Worm (Caenorhabditis elegans) whole organism, L4 larva: ENCODE data around the gene C10E2.1.

Experiments used
- ama-1 ChIP-seq: fragments of 150-350 bp; optimal IDR thresholded peaks from 2 replicates; lab custom pipeline; 2014; ENCODE audit warnings: inconsistent platforms, mixed read lengths
- ceh-62 ChIP-seq: sonication (generic microtip); optimal IDR thresholded peaks from 2 replicates; lab custom pipeline; 2017; ENCODE audit warnings: missing biosample characterization, missing genetic modification characterization
- egl-27 ChIP-seq: sonication (generic microtip); optimal IDR thresholded peaks from 3 replicates; lab custom pipeline; 2017; ENCODE audit warnings: missing biosample characterization, missing genetic modification reagents, missing genetic modification characterization
- fos-1 ChIP-seq: fragments of 150-350 bp; optimal IDR thresholded peaks from 2 replicates; lab custom pipeline; 2014; ENCODE audit warnings: missing biosample characterization, missing genetic modification characterization
- hlh-30 ChIP-seq: sonication (generic microtip); optimal IDR thresholded peaks from 2 replicates; lab custom pipeline; 2017; ENCODE audit warnings: antibody characterized with exemption, mild to moderate bottlenecking, missing genetic modification characterization, missing compliant biosample characterization; ENCODE audit not compliant: insufficient read depth
- lin-39 ChIP-seq: fragments of 150-350 bp; optimal IDR thresholded peaks from 2 replicates; lab custom pipeline; 2014; ENCODE audit warnings: missing biosample characterization, missing genetic modification reagents, missing genetic modification characterization
- mxl-2 ChIP-seq: fragments of 200-800 bp; sonication (Bioruptor generic); conservative IDR thresholded peaks from 2 replicates; pipeline ENCODE4 v1.3.6; 2022; ENCODE audit warnings: missing genetic modification reagents, missing genetic modification characterization, missing compliant biosample characterization
- nhr-11 ChIP-seq: fragments of 150-350 bp; optimal IDR thresholded peaks from 2 replicates; lab custom pipeline; 2014; ENCODE audit warnings: missing biosample characterization, missing genetic modification characterization
- nhr-237 ChIP-seq: sonication (generic microtip); optimal IDR thresholded peaks from 2 replicates; lab custom pipeline; 2017; ENCODE audit warnings: missing biosample characterization, missing genetic modification characterization
- nhr-25 ChIP-seq: sonication (generic microtip); optimal IDR thresholded peaks from 2 replicates; lab custom pipeline; 2017; ENCODE audit warnings: missing genetic modification characterization, mild to moderate bottlenecking, missing compliant biosample characterization, antibody characterized with exemption, moderate library complexity, borderline replicate concordance; ENCODE audit not compliant: insufficient read depth
- nhr-76 ChIP-seq: fragments of 150-350 bp; optimal IDR thresholded peaks from 2 replicates; lab custom pipeline; 2014; ENCODE audit warnings: missing biosample characterization, missing genetic modification characterization
- php-3 ChIP-seq: fragments of 200-800 bp; sonication (Bioruptor generic); IDR thresholded peaks from 2 replicates; pipeline ENCODE4 v1.3.6; 2022; ENCODE audit warnings: missing genetic modification reagents, missing genetic modification characterization, missing compliant biosample characterization
- zag-1 ChIP-seq: fragments of 150-350 bp; optimal IDR thresholded peaks from 2 replicates; lab custom pipeline; 2014; ENCODE audit warnings: missing biosample characterization, missing genetic modification characterization

DNA sequence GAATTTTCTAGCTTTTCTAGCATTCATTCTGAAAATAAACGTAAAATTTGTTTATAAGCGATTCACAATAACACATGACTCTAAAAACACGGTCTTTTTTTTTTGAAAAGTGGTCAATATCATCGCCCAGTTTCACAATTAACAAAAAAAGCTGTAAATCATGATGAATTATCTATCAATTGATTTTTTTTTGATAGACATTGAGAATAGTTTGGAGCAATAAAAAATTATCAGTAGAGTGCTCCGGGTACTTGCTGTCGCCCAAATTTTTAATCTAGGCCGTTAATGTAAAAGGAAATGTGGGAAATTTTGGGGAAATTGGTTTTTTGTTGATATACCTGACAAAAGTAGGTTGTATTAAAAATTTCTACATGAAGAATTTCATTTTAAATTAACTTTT, 10.8 kb downstream of the C10E2.1 start:
- TF ChIP-seq fos-1 (no peak), lin-39 (tag; lab: Kevin White, UChicago) (no peak), hlh-30 (tag; lab: Kevin White, UChicago) (no peak), zag-1 (tag; lab: Kevin White, UChicago) (no peak), nhr-237 (tag; lab: Kevin White, UChicago) (no peak), nhr-76 (tag; lab: Kevin White, UChicago) (no peak), nhr-11 (no peak), php-3 (GFP tag; lab: Robert Waterston, UW) (peak; percentile 51; the same call in 1 of the 2 replicates), egl-27 (tag; lab: Kevin White, UChicago) (no peak), ceh-62 (tag; lab: Kevin White, UChicago) (no peak), nhr-25 (tag; lab: Kevin White, UChicago) (no peak), ama-1 (lab: Kevin White, UChicago) (no peak), mxl-2 (GFP tag; lab: Robert Waterston, UW) (no peak)
